Fruit fly (Drosophila melanogaster) Kc167 (cell line): ENCODE data around the gene Acat1.

Experiments
- Myc ChIP-seq: fragments of >200 bp; optimal IDR thresholded peaks from 2 replicates; lab custom pipeline; 2017; ENCODE audit warnings: missing external identifiers
- Sin3A ChIP-seq: fragments of >200 bp; optimal IDR thresholded peaks from 2 replicates; lab custom pipeline; 2018; ENCODE audit warnings: missing external identifiers
- h ChIP-seq: fragments of >200 bp; optimal IDR thresholded peaks from 3 replicates; lab custom pipeline; 2018; ENCODE audit warnings: missing external identifiers
- insv ChIP-seq: fragments of >200 bp; optimal IDR thresholded peaks from 3 replicates; lab custom pipeline; 2018; ENCODE audit warnings: missing external identifiers
- psq ChIP-seq: fragments of >200 bp; optimal IDR thresholded peaks from 2 replicates; lab custom pipeline; 2017; ENCODE audit warnings: missing external identifiers
- ttk ChIP-seq: sonication (Bioruptor generic); optimal IDR thresholded peaks from 2 replicates; lab custom pipeline; 2017; ENCODE audit warnings: missing external identifiers

Gene Acat1

DNA sequence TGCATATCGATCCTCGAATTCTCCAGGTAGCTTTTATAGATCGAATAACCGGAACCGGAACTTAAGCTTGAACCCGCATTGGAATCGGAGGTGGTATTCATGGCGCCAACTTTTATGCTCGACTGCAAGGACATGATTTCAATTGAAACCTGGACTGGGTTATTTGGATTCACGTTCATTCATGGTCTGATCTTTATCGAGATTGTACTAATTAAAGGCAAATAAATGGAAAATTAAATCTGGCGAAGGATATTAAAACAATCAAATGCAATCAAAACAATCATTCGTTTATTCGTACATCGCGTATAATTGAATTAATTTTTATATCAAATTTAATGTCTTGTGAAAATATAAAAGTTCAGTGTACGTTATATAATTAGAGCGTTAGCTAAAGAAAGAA is 4.7 kb downstream of the Acat1 start, which contains the start of gene Ir7f:
TSS of gene Ir7f (minus strand) at position 101 of the 400 bp plus-strand sequence.
- no peak for TF ChIP-seq insv (lab: Kevin White, UChicago)
- TF ChIP-seq psq (lab: Kevin White, UChicago) = no peak
- TF ChIP-seq Sin3A (lab: Kevin White, UChicago) = no peak
- TF ChIP-seq Myc (lab: Kevin White, UChicago) = no peak
- no peak for TF ChIP-seq h (lab: Kevin White, UChicago)
- TF ChIP-seq ttk (lab: Kevin White, UChicago) = no peak

dm6 chrX:7881579-7881978 is 7.0 kb downstream of the Acat1 start, which contains the start of gene Ir7e:
Ir7e (minus strand) TSS chrX:7881679.
- TF ChIP-seq Sin3A (lab: Kevin White, UChicago) (no peak), psq (lab: Kevin White, UChicago) (no peak), Myc (lab: Kevin White, UChicago) (no peak), insv (lab: Kevin White, UChicago) (no peak), h (lab: Kevin White, UChicago) (no peak), ttk (lab: Kevin White, UChicago) (no peak)

dm6 chrX:7878736-7879135 is 9.8 kb downstream of the Acat1 start, which contains the start of gene Ir7d:
Ir7d (minus strand) TSS chrX:7878836.
- no peak for TF ChIP-seq Sin3A (lab: Kevin White, UChicago)
- no peak for TF ChIP-seq psq (lab: Kevin White, UChicago)
- TF ChIP-seq ttk (lab: Kevin White, UChicago) = no peak
- no peak for TF ChIP-seq h (lab: Kevin White, UChicago)
- TF ChIP-seq insv (lab: Kevin White, UChicago) = no peak
- TF ChIP-seq Myc (lab: Kevin White, UChicago) = no peak

DNA sequence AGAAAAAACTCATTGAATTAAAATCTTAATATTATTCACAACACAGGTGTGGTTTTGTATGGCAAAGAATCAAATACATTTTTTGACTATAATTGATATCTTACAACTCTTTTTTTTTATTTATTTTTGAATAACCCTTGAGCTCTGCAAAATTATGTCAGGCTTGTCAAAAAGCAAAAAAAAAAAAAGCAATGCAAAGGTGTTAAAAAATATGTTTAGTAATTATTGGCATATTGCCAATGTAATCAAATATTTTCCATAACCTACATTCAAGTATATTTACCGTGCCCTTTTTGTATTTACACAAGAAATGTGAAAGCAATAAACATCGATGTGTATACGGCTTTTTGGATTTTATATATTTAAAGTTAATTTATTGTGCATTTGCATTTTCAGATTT is 14.5 kb downstream of the Acat1 start, which contains the start of gene Ir7c:
TSS of gene Ir7c (plus strand) at position 301 of the 400 bp plus-strand sequence.
- TF ChIP-seq insv (lab: Kevin White, UChicago) (no peak), h (lab: Kevin White, UChicago) (no peak), Myc (lab: Kevin White, UChicago) (no peak), psq (lab: Kevin White, UChicago) (no peak), Sin3A (lab: Kevin White, UChicago) (no peak), ttk (lab: Kevin White, UChicago) (no peak)

DNA sequence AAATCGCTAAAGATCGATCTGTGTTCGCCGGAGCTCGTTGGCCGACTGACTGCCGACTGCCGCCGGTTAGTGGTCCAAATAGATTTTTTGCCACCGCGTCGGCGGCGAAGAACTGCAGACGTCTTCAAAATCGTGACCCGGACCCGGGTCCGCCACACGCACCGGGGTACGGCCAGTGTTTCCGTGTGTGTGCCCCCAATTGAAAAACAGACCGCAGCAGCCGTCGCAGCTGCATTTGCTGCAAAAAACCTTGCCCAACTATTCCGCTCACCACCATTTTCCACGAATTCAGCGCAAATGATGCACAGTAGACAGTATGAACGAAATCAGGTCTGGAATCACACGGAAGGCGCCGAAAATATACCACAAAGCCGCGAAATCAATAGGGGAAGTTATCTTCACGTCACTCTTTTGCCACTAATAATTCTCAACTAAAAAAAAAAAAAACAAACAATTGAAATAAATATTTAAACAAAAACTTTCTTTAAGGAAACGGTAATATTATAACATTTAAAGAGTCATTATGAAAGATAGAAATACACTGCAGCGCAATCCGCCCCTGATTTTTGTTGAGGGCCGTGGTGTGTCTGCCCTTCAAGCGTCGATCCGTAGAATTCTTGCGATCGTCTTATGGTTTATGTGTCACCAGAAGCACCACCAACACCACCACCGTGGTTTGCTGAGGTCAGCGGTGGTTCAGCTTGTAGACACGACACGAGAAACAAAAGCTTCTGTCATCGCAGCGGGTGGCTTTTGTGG is 15.2 kb downstream of the Acat1 start, which contains the start of gene dec:
TSS of gene dec (minus strand) at position 51 of the 759 bp plus-strand sequence.
- no peak for TF ChIP-seq Sin3A (lab: Kevin White, UChicago)
- TF ChIP-seq h (lab: Kevin White, UChicago) = no peak
- no peak for TF ChIP-seq insv (lab: Kevin White, UChicago)
- no peak for TF ChIP-seq psq (lab: Kevin White, UChicago)
- no peak for TF ChIP-seq ttk (lab: Kevin White, UChicago)
- TF ChIP-seq Myc (lab: Kevin White, UChicago) = no peak

dm6 chrX:7866868-7867267 is 21.7 kb downstream of the Acat1 start, which contains the start of gene Ir7b:
Ir7b (minus strand) TSS chrX:7866968.
- no peak for TF ChIP-seq insv (lab: Kevin White, UChicago)
- TF ChIP-seq psq (lab: Kevin White, UChicago) = no peak
- TF ChIP-seq h (lab: Kevin White, UChicago) = no peak
- TF ChIP-seq Sin3A (lab: Kevin White, UChicago) = no peak
- TF ChIP-seq ttk (lab: Kevin White, UChicago) = no peak
- no peak for TF ChIP-seq Myc (lab: Kevin White, UChicago)

DNA sequence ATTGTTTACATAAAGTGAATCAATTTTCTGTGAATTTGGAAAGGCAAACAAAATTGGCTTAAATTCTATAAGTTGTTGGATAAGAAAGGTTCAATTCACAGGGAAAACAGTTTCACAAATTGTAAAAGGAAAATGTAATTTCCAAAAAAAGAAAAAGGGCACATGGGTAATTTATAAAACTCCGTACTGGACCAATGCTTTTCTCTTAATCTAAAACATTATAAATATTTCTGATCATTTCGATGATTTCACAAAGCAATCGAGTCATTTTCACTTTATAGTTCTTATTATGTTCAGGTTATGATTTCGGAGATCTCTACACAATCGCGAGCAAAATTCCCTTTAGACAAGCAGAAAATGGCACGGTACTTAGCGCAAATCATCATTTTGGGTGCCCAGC is 30.7 kb downstream of the Acat1 start, which contains the start of gene CG1409:
TSS of gene CG1409 (plus strand) at position 301 of the 400 bp plus-strand sequence.
- no peak for TF ChIP-seq psq (lab: Kevin White, UChicago)
- no peak for TF ChIP-seq Myc (lab: Kevin White, UChicago)
- no peak for TF ChIP-seq ttk (lab: Kevin White, UChicago)
- no peak for TF ChIP-seq h (lab: Kevin White, UChicago)

- no peak for TF ChIP-seq h (lab: Kevin White, UChicago)
- no peak for TF ChIP-seq insv (lab: Kevin White, UChicago)
- no peak for TF ChIP-seq psq (lab: Kevin White, UChicago)
- no peak for TF ChIP-seq Sin3A (lab: Kevin White, UChicago)
- no peak for TF ChIP-seq ttk (lab: Kevin White, UChicago)
- no peak for TF ChIP-seq Myc (lab: Kevin White, UChicago)
Observed at dm6 chrX:7854144-7854543, 34.4 kb downstream of the Acat1 start, which contains the start of gene CG10920. CG10920 (minus strand) TSS chrX:7854244.
